Fruit fly (Drosophila melanogaster): ENCODE results near the gene hng3.

The hng3 gene

dm6 chr3L:701798-702635 lies 53.3 kb downstream of the hng3 start (continued):
- TF ChIP-seq mld (GFP tag; IDR thresholded peaks at IDR 0.05; ENCODE audit: partially characterized antibody) (no peak), Oli (tag; optimal IDR thresholded peaks at IDR 0.05) (no peak), CG8290 (GFP tag; optimal IDR thresholded peaks at IDR 0.05) (peak; percentile 15), CG8290 (tag; optimal IDR thresholded peaks at IDR 0.05) (peak in 1 of 2 experiments; percentile 11), lov (optimal IDR thresholded peaks at IDR 0.05) (no peak), lov (GFP tag; IDR thresholded peaks at IDR 0.05) (0 out of 3 replicates have a peak, but pooled peaks have one; percentile 31), ttk (GFP tag; IDR thresholded peaks at IDR 0.05) (no peak), CG32532 (GFP tag; IDR thresholded peaks at IDR 0.05) (no peak), CG10654 (GFP tag; optimal IDR thresholded peaks at IDR 0.05) (no peak), pzg (GFP tag; optimal IDR thresholded peaks at IDR 0.05) (no peak), sug (tag; optimal IDR thresholded peaks at IDR 0.05) (no peak), Nf-YA (GFP tag; IDR thresholded peaks at IDR 0.05) (no peak), hkb (optimal IDR thresholded peaks at IDR 0.05) (no peak), hkb (GFP tag; IDR thresholded peaks at IDR 0.05) (no peak), ro (GFP tag; IDR thresholded peaks at IDR 0.05) (no peak), pan (optimal IDR thresholded peaks at IDR 0.05) (no peak), pan (GFP tag; optimal IDR thresholded peaks at IDR 0.05 in 1 of 2, IDR thresholded peaks at IDR 0.05 in 1 of 2) (no peak), CG12219 (GFP tag; optimal IDR thresholded peaks at IDR 0.05) (no peak), ci (GFP tag; IDR thresholded peaks at IDR 0.05) (0 out of 3 replicates have a peak, but pooled peaks have one; percentile 27), Side (GFP tag; optimal IDR thresholded peaks at IDR 0.05) (no peak), Deaf1 (tag; optimal IDR thresholded peaks at IDR 0.05) (peak; percentile 31), peb (GFP tag; IDR thresholded peaks at IDR 0.05) (no peak), klu (GFP tag; IDR thresholded peaks at IDR 0.05) (no peak), org-1 (GFP tag; optimal IDR thresholded peaks at IDR 0.05) (no peak), onecut (GFP tag; IDR thresholded peaks at IDR 0.05) (no peak), Lhr (GFP tag; optimal IDR thresholded peaks at IDR 0.05) (no peak), trh (GFP tag; optimal IDR thresholded peaks at IDR 0.05) (no peak), CG2116 (GFP tag; optimal IDR thresholded peaks at IDR 0.05) (no peak), CG6813 (GFP tag; optimal IDR thresholded peaks at IDR 0.05) (no peak), gce (GFP tag; IDR thresholded peaks at IDR 0.05) (no peak), Med (GFP tag) (peak; percentile 45), CG13894 (tag; optimal IDR thresholded peaks at IDR 0.05) (peak; percentile 98), ERR (GFP tag; optimal IDR thresholded peaks at IDR 0.05) (no peak), crol (GFP tag; IDR thresholded peaks at IDR 0.05) (peak; percentile 33; the same call in 1 of the 2 replicates), fu2 (GFP tag; optimal IDR thresholded peaks at IDR 0.05) (no peak), vvl (GFP tag; IDR thresholded peaks at IDR 0.05) (no peak), HHEX (GFP tag; optimal IDR thresholded peaks at IDR 0.05) (no peak), Atf6 (GFP tag; IDR thresholded peaks at IDR 0.05) (no peak)

- TF ChIP-seq sc (optimal IDR thresholded peaks at IDR 0.05) (no peak), sc (GFP tag; optimal IDR thresholded peaks at IDR 0.05) (no peak), ttk (GFP tag; IDR thresholded peaks at IDR 0.05) (no peak), ci (GFP tag; IDR thresholded peaks at IDR 0.05) (peak; percentile 60; the same call in 2 of the 3 replicates), CG6654 (GFP tag; optimal IDR thresholded peaks at IDR 0.05) (no peak), Six4 (GFP tag; optimal IDR thresholded peaks at IDR 0.05) (peak; percentile 55), CG7556 (GFP tag; optimal IDR thresholded peaks at IDR 0.05) (peak; percentile 68), Bdp1 (GFP tag; optimal IDR thresholded peaks at IDR 0.05) (no peak), kay (GFP tag; optimal IDR thresholded peaks at IDR 0.05) (no peak), mam (GFP tag; optimal IDR thresholded peaks at IDR 0.05) (no peak), stc (GFP tag; IDR thresholded peaks at IDR 0.05) (peak; percentile 48; the same call in 1 of the 2 replicates), CG17385 (GFP tag; optimal IDR thresholded peaks at IDR 0.05) (peak; percentile 65), emc (GFP tag; optimal IDR thresholded peaks at IDR 0.05) (no peak), CG18764 (GFP tag; optimal IDR thresholded peaks at IDR 0.05) (peak; percentile 52), gce (GFP tag; IDR thresholded peaks at IDR 0.05) (0 out of 3 replicates have a peak, but pooled peaks have one; percentile 32), Taf1 (GFP tag; IDR thresholded peaks at IDR 0.05) (0 out of 2 replicates have a peak, but pooled peaks have one; percentile 13), CG11247 (GFP tag; IDR thresholded peaks at IDR 0.05) (no peak; the same call in 1 of the 2 replicates)
These were observed 55.0 kb downstream of the hng3 start for dm6 chr3L:700160-700917.

All from whole organism, embryonic.